Worm (Caenorhabditis elegans): ENCODE data around the gene hrpa-2.

The hrpa-2 gene

DNA sequence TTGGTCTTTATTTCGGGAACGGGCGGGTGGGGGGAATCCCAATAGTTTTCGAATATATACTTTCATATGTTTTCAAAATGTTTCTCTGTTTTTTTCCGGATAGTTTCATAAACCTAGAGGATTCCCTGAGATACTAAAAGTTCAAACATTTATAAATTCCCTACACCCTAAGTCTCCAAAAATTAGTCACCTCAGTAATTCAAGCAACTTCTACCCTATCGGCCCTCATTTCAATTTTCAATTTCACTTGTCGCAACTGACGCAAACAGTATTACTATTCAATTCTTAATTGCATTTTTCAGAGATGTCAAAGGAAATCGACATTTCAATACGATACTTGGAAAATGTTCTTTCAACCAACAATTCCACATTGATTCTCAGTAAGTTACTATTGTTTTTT is 47.9 kb downstream of the hrpa-2 start, which contains the start of gene Y34B4A.4:
Gene Y34B4A.4, plus strand, starts transcription at position 301 of the 400 bp plus-strand sequence.
- no peak for TF ChIP-seq nhr-76 (tag; optimal IDR thresholded peaks at IDR 0.05)
- TF ChIP-seq lin-13 (tag; optimal IDR thresholded peaks at IDR 0.05) = no peak
- TF ChIP-seq bed-3 (GFP tag; optimal IDR thresholded peaks at IDR 0.05) = no peak
- no peak for TF ChIP-seq ceh-39 (tag; optimal IDR thresholded peaks at IDR 0.05)
- TF ChIP-seq snpc-4 (tag; optimal IDR thresholded peaks at IDR 0.05) = no peak
- no peak for TF ChIP-seq sptf-1 (tag; optimal IDR thresholded peaks at IDR 0.05)
- TF ChIP-seq unc-39 (tag; optimal IDR thresholded peaks at IDR 0.05) = no peak
- TF ChIP-seq unc-120 (tag; optimal IDR thresholded peaks at IDR 0.05; ENCODE audit: poor library complexity, severe bottlenecking) = no peak
- TF ChIP-seq ceh-43 (GFP tag; optimal IDR thresholded peaks at IDR 0.05) = no peak
- TF ChIP-seq zip-8 (tag; optimal IDR thresholded peaks at IDR 0.05) = no peak
- TF ChIP-seq hlh-1 (tag; optimal IDR thresholded peaks at IDR 0.05) = no peak
- TF ChIP-seq nhr-12 (tag; optimal IDR thresholded peaks at IDR 0.05) = no peak
- no peak for TF ChIP-seq sem-2 (GFP tag; optimal IDR thresholded peaks at IDR 0.05)
- no peak for TF ChIP-seq flh-1 (GFP tag; optimal IDR thresholded peaks at IDR 0.05)
- TF ChIP-seq mls-2 (tag; optimal IDR thresholded peaks at IDR 0.05) = no peak
- TF ChIP-seq ham-2 (GFP tag; optimal IDR thresholded peaks at IDR 0.05) = no peak
- no peak for TF ChIP-seq unc-62 (GFP tag; optimal IDR thresholded peaks at IDR 0.05)

DNA sequence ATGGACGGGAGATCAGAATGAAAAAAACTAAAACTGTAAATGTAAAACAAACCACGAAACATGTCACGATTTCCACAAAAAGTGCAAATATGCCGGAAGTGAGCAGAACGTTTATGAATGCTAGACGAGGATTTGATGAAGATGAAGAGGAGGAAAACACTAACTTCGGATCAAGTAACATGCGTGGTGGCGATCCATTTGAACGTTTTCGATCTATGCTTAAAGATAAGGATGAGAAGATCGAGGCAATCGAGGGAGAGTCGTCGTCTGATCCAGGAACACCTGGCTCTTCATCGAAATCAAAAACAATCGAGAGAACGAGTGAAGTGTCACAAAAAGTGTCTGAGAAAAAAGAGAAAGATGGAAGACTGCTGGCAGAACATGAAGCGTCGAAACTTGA is 49.2 kb downstream of the hrpa-2 start:
- TF ChIP-seq ces-1 (GFP tag; optimal IDR thresholded peaks at IDR 0.05) (no peak), M03D4.4 (tag; optimal IDR thresholded peaks at IDR 0.05) (no peak), flh-1 (GFP tag; optimal IDR thresholded peaks at IDR 0.05) (no peak)

DNA sequence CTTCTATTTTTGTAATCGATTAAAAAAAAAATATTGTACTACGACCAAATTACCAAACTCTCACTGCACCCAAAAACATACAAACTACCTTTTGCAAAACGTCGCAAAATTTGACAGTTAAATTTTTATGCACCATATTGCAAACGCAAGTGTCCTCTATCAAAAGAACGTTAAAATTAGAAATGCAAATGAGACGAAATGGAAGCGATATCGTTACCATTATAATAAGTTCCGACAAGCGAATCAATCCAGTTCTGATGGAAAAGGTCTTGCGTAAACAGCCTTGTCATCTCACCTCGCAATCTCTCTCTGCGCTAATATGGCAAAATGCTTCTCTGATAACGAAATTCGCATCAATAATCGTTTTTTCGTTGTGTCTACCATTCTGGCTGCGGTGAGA is 51.9 kb downstream of the hrpa-2 start:
- TF ChIP-seq ztf-11 (tag; optimal IDR thresholded peaks at IDR 0.05) (no peak), lsy-2 (tag; optimal IDR thresholded peaks at IDR 0.05) (no peak), nhr-28 (tag; optimal IDR thresholded peaks at IDR 0.05) (no peak), nhr-237 (tag; optimal IDR thresholded peaks at IDR 0.05) (no peak), ceh-83 (GFP tag; optimal IDR thresholded peaks at IDR 0.05) (no peak), lin-13 (tag; optimal IDR thresholded peaks at IDR 0.05) (no peak), elt-1 (tag; optimal IDR thresholded peaks at IDR 0.05; ENCODE audit: borderline replicate concordance, insufficient read depth) (no peak), cnd-1 (tag; optimal IDR thresholded peaks at IDR 0.05) (no peak), snpc-4 (tag; optimal IDR thresholded peaks at IDR 0.05) (no peak), nhr-76 (tag; optimal IDR thresholded peaks at IDR 0.05) (no peak), bed-3 (GFP tag; optimal IDR thresholded peaks at IDR 0.05) (no peak)
